Worm (Caenorhabditis elegans): ENCODE data around the gene lips-1.

DNA sequence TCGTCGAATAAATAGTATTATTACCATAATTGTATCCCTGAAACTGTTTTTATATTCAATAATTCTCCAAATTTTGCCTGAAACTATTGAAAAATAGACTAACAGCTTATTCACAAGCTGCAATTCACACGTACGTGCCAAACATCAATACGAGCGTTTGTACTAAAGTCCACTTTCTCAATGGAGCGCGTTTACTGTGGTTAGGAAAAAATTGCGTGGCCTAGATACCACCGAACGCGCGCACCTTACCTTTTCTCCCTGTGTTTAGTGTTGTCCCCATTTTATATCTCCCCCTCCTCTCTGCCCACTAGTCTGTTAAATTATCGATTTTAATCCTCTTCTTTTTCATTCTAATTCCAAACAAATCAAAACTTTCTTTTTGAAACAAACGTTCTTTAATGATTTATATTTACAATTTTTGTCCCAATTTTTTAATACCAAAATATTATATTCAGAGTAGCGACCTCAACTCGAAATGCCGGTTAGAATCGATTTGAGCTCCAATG lies 38.2 kb upstream of the lips-1 start, which contains the start of the genes T18D3.9 and T18D3.1:
- TF ChIP-seq nhr-179 (tag; optimal IDR thresholded peaks at IDR 0.05) (no peak), F49E8.2 (tag; optimal IDR thresholded peaks at IDR 0.05; ENCODE audit: insufficient read depth) (no peak), Y56A3A.18 (GFP tag; IDR thresholded peaks at IDR 0.05) (no peak), ama-1 (optimal IDR thresholded peaks at IDR 0.05) (no peak), ama-1 (GFP tag; optimal IDR thresholded peaks at IDR 0.05) (no peak), atf-7 (tag; optimal IDR thresholded peaks at IDR 0.05) (no peak), gei-17 (GFP tag; optimal IDR thresholded peaks at IDR 0.05) (no peak), ceh-100 (GFP tag; IDR thresholded peaks at IDR 0.05) (no peak), K12H6.12 (tag; optimal IDR thresholded peaks at IDR 0.05) (no peak), pha-4 (tag; optimal IDR thresholded peaks at IDR 0.05) (no peak), efl-1 (GFP tag; optimal IDR thresholded peaks at IDR 0.05) (no peak), nhr-120 (GFP tag; IDR thresholded peaks at IDR 0.05) (no peak), dpff-1 (tag; optimal IDR thresholded peaks at IDR 0.05) (no peak), C17E4.6 (GFP tag; IDR thresholded peaks at IDR 0.05) (no peak)

All from whole organism, young adult.